Fruit fly (Drosophila melanogaster) whole organism, embryonic: ENCODE measurements around the gene CG43338.

Experiments used
- BEAF-32 ChIP-seq: fragments of 200-800 bp; sonication (Bioruptor generic); optimal IDR thresholded peaks from 3 replicates; lab custom pipeline; 2017; ENCODE audit warnings: missing biosample characterization, missing genetic modification characterization, mild to moderate bottlenecking, moderate library complexity, missing genetic modification reagents
- CG10147 ChIP-seq: fragments of 200-800 bp; sonication (Bioruptor generic); optimal IDR thresholded peaks from 2 replicates; lab custom pipeline; 2019; ENCODE audit warnings: missing biosample characterization, mild to moderate bottlenecking, missing genetic modification characterization, moderate library complexity
- CG10267 ChIP-seq: fragments of 200-800 bp; sonication (Bioruptor generic); optimal IDR thresholded peaks from 2 replicates; lab custom pipeline; 2018; ENCODE audit warnings: missing biosample characterization, mild to moderate bottlenecking, missing genetic modification characterization, moderate library complexity
- CG14710 ChIP-seq: fragments of 200-800 bp; sonication (Bioruptor generic); optimal IDR thresholded peaks from 3 replicates; lab custom pipeline; 2019; ENCODE audit warnings: missing biosample characterization, mild to moderate bottlenecking, missing genetic modification characterization, moderate library complexity
- CG15514 ChIP-seq: fragments of 200-800 bp; sonication (Bioruptor generic); optimal IDR thresholded peaks from 3 replicates; lab custom pipeline; 2017; ENCODE audit warnings: missing biosample characterization, missing genetic modification characterization, mild to moderate bottlenecking, moderate library complexity, missing genetic modification reagents
- CG1603 ChIP-seq: fragments of 200-800 bp; sonication (Bioruptor generic); optimal IDR thresholded peaks from 2 replicates; lab custom pipeline; 2019; ENCODE audit warnings: missing biosample characterization, mild to moderate bottlenecking, missing genetic modification characterization, moderate library complexity
- CG17361 ChIP-seq: fragments of 200-800 bp; sonication (Bioruptor generic); IDR thresholded peaks from 3 replicates; pipeline ENCODE4 v1.3.6; 2022; ENCODE audit warnings: missing biosample characterization, missing genetic modification characterization
- CG17385 ChIP-seq: fragments of 200-800 bp; sonication (Bioruptor generic); optimal IDR thresholded peaks from 3 replicates; lab custom pipeline; 2018; ENCODE audit warnings: missing biosample characterization, mild to moderate bottlenecking, missing genetic modification characterization
- CG17612 ChIP-seq: fragments of 200-800 bp; sonication (Bioruptor generic); IDR thresholded peaks from 2 replicates; pipeline ENCODE4 v1.3.6; 2022; ENCODE audit warnings: missing biosample characterization, missing genetic modification characterization
- CG17829 ChIP-seq: fragments of 200-800 bp; optimal IDR thresholded peaks from 2 replicates; lab custom pipeline; 2019; ENCODE audit warnings: missing biosample characterization, mild to moderate bottlenecking, missing genetic modification characterization, moderate library complexity
- CG2116 ChIP-seq: fragments of 200-800 bp; sonication (Bioruptor generic); optimal IDR thresholded peaks from 3 replicates; lab custom pipeline; 2018; ENCODE audit warnings: missing biosample characterization, mild to moderate bottlenecking, missing genetic modification characterization
- CG34422 ChIP-seq: fragments of 200-800 bp; sonication (Bioruptor generic); IDR thresholded peaks from 3 replicates; pipeline ENCODE4 v1.3.6; 2022; ENCODE audit warnings: missing biosample characterization, missing genetic modification characterization
- CG4617 ChIP-seq: fragments of 200-800 bp; sonication (Bioruptor generic); optimal IDR thresholded peaks from 3 replicates; lab custom pipeline; 2016; ENCODE audit warnings: missing biosample characterization, missing genetic modification characterization, borderline replicate concordance
- CG4730 ChIP-seq: fragments of 200-800 bp; sonication (Bioruptor generic); IDR thresholded peaks from 2 replicates; pipeline ENCODE4 v1.3.6; 2022; ENCODE audit warnings: missing biosample characterization, missing genetic modification characterization
- Dp ChIP-seq: fragments of 200-800 bp; sonication (Bioruptor generic); optimal IDR thresholded peaks from 2 replicates; lab custom pipeline; 2018; ENCODE audit warnings: missing biosample characterization, mild to moderate bottlenecking, missing genetic modification characterization, moderate library complexity
- E2f2 ChIP-seq: fragments of 200-800 bp; sonication (Bioruptor generic); IDR thresholded peaks from 2 replicates; pipeline ENCODE4 v1.3.6; 2022; ENCODE audit warnings: missing biosample characterization, missing genetic modification characterization
- Ets97D ChIP-seq: fragments of 200-800 bp; sonication (Bioruptor generic); optimal IDR thresholded peaks from 3 replicates; lab custom pipeline; 2016; ENCODE audit warnings: missing biosample characterization, missing genetic modification characterization
- GATAe ChIP-seq: fragments of 200-800 bp; sonication (Bioruptor generic); conservative IDR thresholded peaks from 2 replicates; pipeline ENCODE4 v1.3.6; 2022; ENCODE audit warnings: missing biosample characterization, missing genetic modification characterization
- Hey ChIP-seq: fragments of 200-800 bp; sonication (Bioruptor generic); optimal IDR thresholded peaks from 3 replicates; lab custom pipeline; 2018; ENCODE audit warnings: missing biosample characterization, mild to moderate bottlenecking, missing genetic modification characterization
- HmgZ ChIP-seq: fragments of 200-800 bp; sonication (Bioruptor generic); optimal IDR thresholded peaks from 2 replicates; lab custom pipeline; 2018; ENCODE audit warnings: missing biosample characterization, mild to moderate bottlenecking, missing genetic modification characterization
- MBD-R2 ChIP-seq: fragments of 200-800 bp; sonication (Bioruptor generic); IDR thresholded peaks from 2 replicates; pipeline ENCODE4 v1.3.6; 2022; ENCODE audit warnings: missing biosample characterization, missing genetic modification characterization
- MESR4 ChIP-seq: fragments of 200-800 bp; sonication (Bioruptor generic); optimal IDR thresholded peaks from 2 replicates; lab custom pipeline; 2018; ENCODE audit warnings: missing biosample characterization, mild to moderate bottlenecking, missing genetic modification characterization, moderate library complexity
- Max ChIP-seq: fragments of 200-800 bp; sonication (Bioruptor generic); optimal IDR thresholded peaks from 2 replicates; lab custom pipeline; 2016; ENCODE audit warnings: missing biosample characterization, mild to moderate bottlenecking, missing genetic modification characterization
- Med ChIP-seq: fragments of 200-800 bp; sonication (Bioruptor generic); peaks from one replicate; lab custom pipeline; 2016; ENCODE audit warnings: missing biosample characterization, missing genetic modification characterization, mild to moderate bottlenecking, inconsistent platforms, moderate library complexity
- Pdp1 ChIP-seq, 2 experiments: fragments of 200-800 bp; sonication (Bioruptor generic); optimal IDR thresholded peaks; 3 replicates each; lab custom pipeline; 2016; ENCODE audit warnings: missing biosample characterization in 2 of 2, missing genetic modification characterization in 2 of 2, mild to moderate bottlenecking in 1 of 2, moderate library complexity in 1 of 2
- YL-1 ChIP-seq: fragments of 200-800 bp; sonication (Bioruptor generic); optimal IDR thresholded peaks from 3 replicates; lab custom pipeline; 2017; ENCODE audit warnings: missing biosample characterization, mild to moderate bottlenecking, missing genetic modification characterization
- crp ChIP-seq, 2 experiments: fragments of 200-800 bp; sonication (Bioruptor generic); optimal IDR thresholded peaks; 2 replicates in 1 of 2; 3 replicates in 1 of 2; lab custom pipeline; 2017; ENCODE audit warnings: missing biosample characterization in 2 of 2, missing genetic modification characterization in 2 of 2, mild to moderate bottlenecking in 1 of 2, moderate library complexity in 1 of 2
- cwo ChIP-seq: fragments of 200-800 bp; sonication (Bioruptor generic); optimal IDR thresholded peaks from 3 replicates; lab custom pipeline; 2017; ENCODE audit warnings: missing biosample characterization, missing genetic modification characterization, mild to moderate bottlenecking, moderate library complexity, missing genetic modification reagents
- dm ChIP-seq: fragments of 200-800 bp; sonication (Bioruptor generic); optimal IDR thresholded peaks from 3 replicates; lab custom pipeline; 2016; ENCODE audit warnings: missing biosample characterization, missing genetic modification characterization
- fu2 ChIP-seq: fragments of 200-800 bp; sonication (Bioruptor generic); optimal IDR thresholded peaks from 2 replicates; lab custom pipeline; 2016; ENCODE audit warnings: missing biosample characterization, missing genetic modification characterization
- gfzf ChIP-seq: fragments of 200-800 bp; sonication (Bioruptor generic); optimal IDR thresholded peaks from 2 replicates; lab custom pipeline; 2016; ENCODE audit warnings: missing biosample characterization, mild to moderate bottlenecking, missing genetic modification characterization, moderate library complexity
- grau ChIP-seq: fragments of 200-800 bp; optimal IDR thresholded peaks from 3 replicates; lab custom pipeline; 2019; ENCODE audit warnings: missing biosample characterization, mild to moderate bottlenecking, missing genetic modification characterization, moderate library complexity
- org-1 ChIP-seq: fragments of 200-800 bp; sonication (Bioruptor generic); optimal IDR thresholded peaks from 2 replicates; lab custom pipeline; 2017; ENCODE audit warnings: missing biosample characterization, missing genetic modification characterization
- phol ChIP-seq: fragments of 200-800 bp; sonication (Bioruptor generic); optimal IDR thresholded peaks from 3 replicates; lab custom pipeline; 2018; ENCODE audit warnings: missing biosample characterization, mild to moderate bottlenecking, missing genetic modification characterization, moderate library complexity
- pros ChIP-seq: fragments of 200-800 bp; sonication (Bioruptor generic); optimal IDR thresholded peaks from 3 replicates; lab custom pipeline; 2019; ENCODE audit warnings: missing biosample characterization, mild to moderate bottlenecking, missing genetic modification characterization, moderate library complexity
- pzg ChIP-seq: fragments of 200-800 bp; sonication (Bioruptor generic); optimal IDR thresholded peaks from 3 replicates; lab custom pipeline; 2018; ENCODE audit warnings: missing biosample characterization, mild to moderate bottlenecking, missing genetic modification characterization, moderate library complexity
- ranshi ChIP-seq: fragments of 200-800 bp; sonication (Bioruptor generic); IDR thresholded peaks from 2 replicates; pipeline ENCODE4 v1.3.6; 2022; ENCODE audit warnings: missing biosample characterization, missing genetic modification characterization
- row ChIP-seq: fragments of 200-800 bp; sonication (Bioruptor generic); IDR thresholded peaks from 3 replicates; pipeline ENCODE4 v1.3.6; 2022; ENCODE audit warnings: missing biosample characterization, missing genetic modification characterization
- schlank ChIP-seq: fragments of 200-800 bp; sonication (Bioruptor generic); optimal IDR thresholded peaks from 2 replicates; lab custom pipeline; 2018; ENCODE audit warnings: missing biosample characterization, mild to moderate bottlenecking, missing genetic modification characterization
- scrt ChIP-seq: fragments of 200-800 bp; sonication (Bioruptor generic); optimal IDR thresholded peaks from 2 replicates; lab custom pipeline; 2018; ENCODE audit warnings: missing biosample characterization, mild to moderate bottlenecking, missing genetic modification characterization, moderate library complexity
- seq ChIP-seq: fragments of 200-800 bp; sonication (Bioruptor generic); IDR thresholded peaks from 2 replicates; pipeline ENCODE4 v1.3.6; 2022; ENCODE audit warnings: missing biosample characterization, missing genetic modification characterization
- stwl ChIP-seq: fragments of 200-800 bp; sonication (Bioruptor generic); optimal IDR thresholded peaks from 3 replicates; lab custom pipeline; 2018; ENCODE audit warnings: missing biosample characterization, mild to moderate bottlenecking, missing genetic modification characterization, moderate library complexity
- sug ChIP-seq: fragments of 200-800 bp; optimal IDR thresholded peaks from 2 replicates; lab custom pipeline; 2019; ENCODE audit warnings: missing biosample characterization, mild to moderate bottlenecking, missing genetic modification characterization, moderate library complexity
- toy ChIP-seq: fragments of 200-800 bp; sonication (Bioruptor generic); IDR thresholded peaks from 2 replicates; pipeline ENCODE4 v1.3.6; 2022; ENCODE audit warnings: missing biosample characterization, missing genetic modification characterization
- trem ChIP-seq: fragments of 200-800 bp; optimal IDR thresholded peaks from 3 replicates; lab custom pipeline; 2019; ENCODE audit warnings: missing biosample characterization, mild to moderate bottlenecking, missing genetic modification characterization, moderate library complexity

Gene CG43338

dm6 chr2L:18702721-18703488, 31.9 kb upstream of the CG43338 start, which contains the start of the genes CG10376 and CG10343 (continued):
- TF ChIP-seq gfzf (GFP tag; lab: Kevin White, UChicago) (peak; percentile 40), scrt (peak; percentile 89), CG10147 (GFP tag; lab: Kevin White, UChicago) (peak; percentile 90), CG17361 (GFP tag; lab: Robert Waterston, UW) (peak; percentile 98)

DNA sequence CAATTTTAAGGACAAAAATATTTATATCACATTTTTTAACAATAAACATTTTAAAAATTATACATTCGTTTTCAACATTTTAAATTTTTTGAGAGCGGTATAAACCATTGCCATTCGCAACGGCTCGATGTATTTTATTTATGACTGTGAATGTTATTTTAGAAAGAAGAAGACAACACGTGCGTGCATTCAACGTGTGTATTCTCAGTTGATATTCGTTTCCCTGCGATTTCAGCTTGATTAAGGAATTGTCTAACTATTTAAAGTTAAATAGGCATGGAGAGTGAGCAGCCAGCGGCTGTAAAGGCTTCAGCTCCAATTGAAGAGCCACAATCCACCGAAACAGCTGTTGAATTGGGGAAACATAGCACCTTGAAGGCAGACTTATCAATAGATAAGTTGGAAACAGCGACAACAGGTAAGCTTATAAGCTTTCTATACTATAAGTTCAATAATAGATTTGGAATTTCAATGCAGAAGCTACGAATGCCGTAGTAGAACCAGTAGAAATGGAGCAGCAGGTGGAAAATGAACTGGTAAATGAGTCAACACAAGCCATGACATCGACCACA, 27.6 kb upstream of the CG43338 start, which contains the start of gene CG10341:
CG10341 (plus strand) TSS at position 156 of the 572 bp plus-strand sequence.
- TF ChIP-seq CG34422 (GFP tag; lab: Robert Waterston, UW) (peak; percentile 57; the same call in 1 of the 3 replicates), phol (tag; lab: Kevin White, UChicago) (peak; percentile 12), crp (GFP tag; optimal IDR thresholded peaks at IDR 0.05; lab: Kevin White, UChicago) (peak in 1 of 2 experiments; percentile 74), CG15514 (GFP tag; lab: Kevin White, UChicago) (peak; percentile 43), sug (tag; lab: Kevin White, UChicago) (peak; percentile 52), CG17829 (tag; lab: Kevin White, UChicago) (peak; percentile 16), CG17612 (GFP tag; lab: Robert Waterston, UW) (no peak), HmgZ (tag; lab: Kevin White, UChicago) (peak; percentile 14), MBD-R2 (peak; percentile 73), GATAe (GFP tag; lab: Robert Waterston, UW) (no peak), CG2116 (GFP tag; lab: Kevin White, UChicago) (peak; percentile 9), ranshi (no peak), Med (GFP tag; lab: Kevin White, UChicago) (peak; percentile 22), dm (GFP tag; lab: Kevin White, UChicago) (peak; percentile 95), CG10267 (tag; lab: Kevin White, UChicago) (peak; percentile 8), CG17385 (peak; percentile 98), CG14710 (peak; percentile 16), cwo (GFP tag; lab: Kevin White, UChicago) (peak; percentile 98), schlank (tag; lab: Kevin White, UChicago) (no peak), E2f2 (peak; percentile 88), MESR4 (GFP tag; lab: Kevin White, UChicago) (peak; percentile 83), CG4617 (peak; percentile 34), pzg (GFP tag; lab: Kevin White, UChicago) (peak; percentile 49), grau (tag; lab: Kevin White, UChicago) (peak; percentile 7), CG1603 (peak; percentile 7), pros (GFP tag; lab: Kevin White, UChicago) (no peak), Ets97D (GFP tag; lab: Kevin White, UChicago) (peak; percentile 16), Max (peak; percentile 84), toy (GFP tag; lab: Robert Waterston, UW) (no peak), Hey (tag; lab: Kevin White, UChicago) (peak; percentile 29), BEAF-32 (GFP tag; lab: Kevin White, UChicago) (peak; percentile 25), stwl (peak; percentile 24), YL-1 (peak; percentile 75), gfzf (GFP tag; lab: Kevin White, UChicago) (peak; percentile 3), fu2 (no peak), trem (peak; percentile 15), Pdp1 (GFP tag; optimal IDR thresholded peaks at IDR 0.05; lab: Kevin White, UChicago) (peak in 1 of 2 experiments; percentile 3), seq (GFP tag; lab: Robert Waterston, UW) (no peak), row (GFP tag; lab: Robert Waterston, UW) (peak; percentile 31; the same call in 1 of the 3 replicates), CG4730 (GFP tag; lab: Robert Waterston, UW) (no peak), org-1 (GFP tag; lab: Kevin White, UChicago) (no peak), Dp (GFP tag; lab: Kevin White, UChicago) (peak; percentile 86)
